Fruit fly (Drosophila melanogaster): Measurements from ENCODE around the gene CCT2.

Gene CCT2

dm6 chrX:9122492-9122891 lies 33.2 kb downstream of the CCT2 start (continued):
- TF ChIP-seq gem (tag; optimal IDR thresholded peaks at IDR 0.05) (no peak), NC2α (GFP tag; optimal IDR thresholded peaks at IDR 0.05) (no peak), Pdp1 (GFP tag; optimal IDR thresholded peaks at IDR 0.05) (peak in 1 of 2 experiments; percentile 12), org-1 (GFP tag; optimal IDR thresholded peaks at IDR 0.05) (no peak), CG15073 (GFP tag; optimal IDR thresholded peaks at IDR 0.05) (no peak), CG34224 (GFP tag; IDR thresholded peaks at IDR 0.05; ENCODE audit: partially characterized antibody) (no peak), crol (GFP tag; IDR thresholded peaks at IDR 0.05) (peak; percentile 88), Nf-YB (GFP tag; optimal IDR thresholded peaks at IDR 0.05) (peak; percentile 15), hbn (GFP tag; IDR thresholded peaks at IDR 0.05; ENCODE audit: partially characterized antibody) (no peak), pzg (GFP tag; optimal IDR thresholded peaks at IDR 0.05) (no peak), CG12769 (tag; optimal IDR thresholded peaks at IDR 0.05) (peak; percentile 51), CG31388 (GFP tag; optimal IDR thresholded peaks at IDR 0.05) (no peak), CG42726 (GFP tag; IDR thresholded peaks at IDR 0.05; ENCODE audit: partially characterized antibody) (no peak), CG8290 (GFP tag; optimal IDR thresholded peaks at IDR 0.05) (no peak), CG8290 (tag; optimal IDR thresholded peaks at IDR 0.05) (no peak), CG9817 (tag; optimal IDR thresholded peaks at IDR 0.05) (no peak), schlank (tag; optimal IDR thresholded peaks at IDR 0.05) (no peak), sd (tag; optimal IDR thresholded peaks at IDR 0.05) (peak; percentile 15), CG10366 (GFP tag; IDR thresholded peaks at IDR 0.05) (no peak), CG2116 (GFP tag; optimal IDR thresholded peaks at IDR 0.05) (no peak), CG7271 (tag; optimal IDR thresholded peaks at IDR 0.05) (no peak), Trl (optimal IDR thresholded peaks at IDR 0.05) (no peak), Trl (GFP tag; optimal IDR thresholded peaks at IDR 0.05) (no peak), fu2 (GFP tag; optimal IDR thresholded peaks at IDR 0.05) (no peak), CG5180 (GFP tag; optimal IDR thresholded peaks at IDR 0.05) (peak; percentile 47), z (GFP tag; IDR thresholded peaks at IDR 0.05) (peak; percentile 47; the same call in 1 of the 3 replicates), Doc2 (GFP tag; IDR thresholded peaks at IDR 0.05) (no peak), CG2202 (tag; optimal IDR thresholded peaks at IDR 0.05) (no peak), CG10959 (GFP tag; IDR thresholded peaks at IDR 0.05) (no peak), danr (GFP tag; IDR thresholded peaks at IDR 0.05) (no peak), sob (GFP tag; IDR thresholded peaks at IDR 0.05) (0 out of 2 replicates have a peak, but pooled peaks have one; percentile 8), MTF-1 (GFP tag; optimal IDR thresholded peaks at IDR 0.05; ENCODE audit: borderline replicate concordance) (no peak), Lhr (GFP tag; optimal IDR thresholded peaks at IDR 0.05) (no peak), CG11247 (GFP tag; IDR thresholded peaks at IDR 0.05) (no peak), klu (GFP tag; IDR thresholded peaks at IDR 0.05) (0 out of 2 replicates have a peak, but pooled peaks have one; percentile 8), CG33557 (GFP tag; optimal IDR thresholded peaks at IDR 0.05) (no peak), ttk (GFP tag; IDR thresholded peaks at IDR 0.05) (no peak), Ets65A (GFP tag) (peak; percentile 36), sr (GFP tag; IDR thresholded peaks at IDR 0.05) (no peak), CG8478 (optimal IDR thresholded peaks at IDR 0.05) (no peak), CG2120 (GFP tag; optimal IDR thresholded peaks at IDR 0.05) (no peak), CG18619 (GFP tag; optimal IDR thresholded peaks at IDR 0.05) (no peak), MESR4 (GFP tag; optimal IDR thresholded peaks at IDR 0.05) (no peak), Jarid2 (GFP tag; optimal IDR thresholded peaks at IDR 0.05) (no peak), CG4404 (GFP tag; IDR thresholded peaks at IDR 0.05) (no peak), Chrac-16 (GFP tag; optimal IDR thresholded peaks at IDR 0.05) (no peak), sisA (GFP tag; IDR thresholded peaks at IDR 0.05) (no peak), tap (tag; optimal IDR thresholded peaks at IDR 0.05) (no peak), eve (GFP tag; optimal IDR thresholded peaks at IDR 0.05) (no peak), Ssrp (tag; optimal IDR thresholded peaks at IDR 0.05) (no peak), stc (GFP tag; IDR thresholded peaks at IDR 0.05) (no peak), CG17829 (tag; optimal IDR thresholded peaks at IDR 0.05) (no peak)
